Fruit fly (Drosophila melanogaster) whole organism, embryonic: ENCODE results near the gene eIF3i.

ENCODE experiments used
- Ada2b ChIP-seq: fragments of 200-800 bp; sonication (Bioruptor generic); IDR thresholded peaks from 2 replicates; pipeline ENCODE4 v1.3.6; 2022; ENCODE audit warnings: missing biosample characterization, missing genetic modification characterization
- Atf3 ChIP-seq: fragments of 200-800 bp; sonication (Bioruptor generic); optimal IDR thresholded peaks from 3 replicates; lab custom pipeline; 2016; ENCODE audit warnings: missing biosample characterization, missing genetic modification characterization
- B-H1 ChIP-seq: fragments of 200-800 bp; sonication (Bioruptor generic); IDR thresholded peaks from 3 replicates; pipeline ENCODE4 v1.3.6; 2022; ENCODE audit warnings: missing biosample characterization, missing genetic modification characterization
- CG10366 ChIP-seq: fragments of 200-800 bp; sonication (Bioruptor generic); IDR thresholded peaks from 2 replicates; pipeline ENCODE4 v1.3.6; 2022; ENCODE audit warnings: missing biosample characterization, missing genetic modification characterization
- CG10431 ChIP-seq: fragments of 200-800 bp; sonication (Bioruptor generic); optimal IDR thresholded peaks from 3 replicates; lab custom pipeline; 2018; ENCODE audit warnings: missing biosample characterization, mild to moderate bottlenecking, missing genetic modification characterization
- CG11085 ChIP-seq: fragments of 200-800 bp; sonication (Bioruptor generic); IDR thresholded peaks from 2 replicates; pipeline ENCODE4 v1.3.6; 2022; ENCODE audit warnings: missing biosample characterization, missing genetic modification characterization
- CG11247 ChIP-seq: fragments of 200-800 bp; sonication (Bioruptor generic); IDR thresholded peaks from 2 replicates; pipeline ENCODE4 v1.3.6; 2022; ENCODE audit warnings: missing biosample characterization, missing genetic modification characterization
- CG11723 ChIP-seq: fragments of 200-800 bp; sonication (Bioruptor generic); optimal IDR thresholded peaks from 2 replicates; lab custom pipeline; 2017; ENCODE audit warnings: missing biosample characterization, mild to moderate bottlenecking, missing genetic modification characterization
- CG12769 ChIP-seq: fragments of 200-800 bp; sonication (Bioruptor generic); optimal IDR thresholded peaks from 2 replicates; lab custom pipeline; 2019; ENCODE audit warnings: missing biosample characterization, mild to moderate bottlenecking, missing genetic modification characterization, moderate library complexity
- CG15269 ChIP-seq: fragments of 200-800 bp; sonication (Bioruptor generic); optimal IDR thresholded peaks from 2 replicates; lab custom pipeline; 2018; ENCODE audit warnings: missing biosample characterization, mild to moderate bottlenecking, missing genetic modification characterization, moderate library complexity
- CG15601 ChIP-seq: fragments of 200-800 bp; sonication (Bioruptor generic); optimal IDR thresholded peaks from 3 replicates; lab custom pipeline; 2019; ENCODE audit warnings: missing biosample characterization, mild to moderate bottlenecking, missing genetic modification characterization, moderate library complexity
- CG17186 ChIP-seq: fragments of 200-800 bp; sonication (Bioruptor generic); optimal IDR thresholded peaks from 3 replicates; lab custom pipeline; 2017; ENCODE audit warnings: missing biosample characterization, missing genetic modification reagents, missing genetic modification characterization
- CG17359 ChIP-seq: fragments of 200-800 bp; sonication (Bioruptor generic); optimal IDR thresholded peaks from 3 replicates; lab custom pipeline; 2018; ENCODE audit warnings: missing biosample characterization, mild to moderate bottlenecking, missing genetic modification characterization, moderate library complexity
- CG18764 ChIP-seq: fragments of 200-800 bp; sonication (Bioruptor generic); optimal IDR thresholded peaks from 3 replicates; lab custom pipeline; 2016; ENCODE audit warnings: missing biosample characterization, missing genetic modification characterization
- CG3065 ChIP-seq: fragments of 200-800 bp; sonication (Bioruptor generic); optimal IDR thresholded peaks from 2 replicates; lab custom pipeline; 2016; ENCODE audit warnings: missing biosample characterization, missing genetic modification characterization
- CG34224 ChIP-seq: fragments of 200-800 bp; sonication (Bioruptor generic); IDR thresholded peaks from 3 replicates; pipeline ENCODE4 v1.3.6; 2022; ENCODE audit warnings: missing biosample characterization, missing genetic modification characterization; ENCODE audit not compliant: partially characterized antibody
- CG4707 ChIP-seq: fragments of 200-800 bp; sonication (Bioruptor generic); optimal IDR thresholded peaks from 2 replicates; lab custom pipeline; 2018; ENCODE audit warnings: missing biosample characterization, mild to moderate bottlenecking, missing genetic modification characterization, moderate library complexity
- CG6272 ChIP-seq: fragments of 200-800 bp; sonication (Bioruptor generic); IDR thresholded peaks from 2 replicates; pipeline ENCODE4 v1.3.6; 2022; ENCODE audit warnings: missing biosample characterization, missing genetic modification characterization
- CG7786 ChIP-seq: fragments of 200-800 bp; sonication (Bioruptor generic); optimal IDR thresholded peaks from 2 replicates; lab custom pipeline; 2016; ENCODE audit warnings: missing biosample characterization, missing genetic modification characterization
- CG8281 ChIP-seq: fragments of 200-800 bp; sonication (Bioruptor generic); optimal IDR thresholded peaks from 2 replicates; lab custom pipeline; 2018; ENCODE audit warnings: missing biosample characterization, mild to moderate bottlenecking, missing genetic modification characterization, moderate library complexity
- CG8388 ChIP-seq: fragments of 200-800 bp; sonication (Bioruptor generic); optimal IDR thresholded peaks from 2 replicates; lab custom pipeline; 2019; ENCODE audit warnings: missing biosample characterization, mild to moderate bottlenecking, missing genetic modification characterization, moderate library complexity
- CG9437 ChIP-seq: fragments of 200-800 bp; sonication (Bioruptor generic); optimal IDR thresholded peaks from 2 replicates; lab custom pipeline; 2018; ENCODE audit warnings: missing biosample characterization, mild to moderate bottlenecking, missing genetic modification characterization
- CG9876 ChIP-seq: fragments of 200-800 bp; sonication (Bioruptor generic); optimal IDR thresholded peaks from 2 replicates; lab custom pipeline; 2016; ENCODE audit warnings: missing biosample characterization, missing genetic modification characterization
- Drgx ChIP-seq: fragments of 200-800 bp; sonication (Bioruptor generic); IDR thresholded peaks from 2 replicates; pipeline ENCODE4 v1.3.6; 2022; ENCODE audit warnings: missing biosample characterization, missing genetic modification characterization
- Fer2 ChIP-seq: fragments of 200-800 bp; sonication (Bioruptor generic); optimal IDR thresholded peaks from 2 replicates; lab custom pipeline; 2018; ENCODE audit warnings: missing biosample characterization, mild to moderate bottlenecking, missing genetic modification characterization, moderate library complexity
- HmgZ ChIP-seq: fragments of 200-800 bp; sonication (Bioruptor generic); optimal IDR thresholded peaks from 2 replicates; lab custom pipeline; 2018; ENCODE audit warnings: missing biosample characterization, mild to moderate bottlenecking, missing genetic modification characterization
- Hsf ChIP-seq: fragments of 200-800 bp; sonication (Bioruptor generic); optimal IDR thresholded peaks from 3 replicates; lab custom pipeline; 2016; ENCODE audit warnings: missing biosample characterization, missing genetic modification characterization
- Lhr ChIP-seq: fragments of 200-800 bp; sonication (Bioruptor generic); optimal IDR thresholded peaks from 3 replicates; lab custom pipeline; 2017; ENCODE audit warnings: mild to moderate bottlenecking, missing biosample characterization, missing genetic modification reagents, missing genetic modification characterization
- Lim3 ChIP-seq: fragments of 200-800 bp; sonication (Bioruptor generic); IDR thresholded peaks from 2 replicates; pipeline ENCODE4 v1.3.6; 2022; ENCODE audit warnings: missing biosample characterization, missing genetic modification characterization
- NK7.1 ChIP-seq: fragments of 200-800 bp; sonication (Bioruptor generic); optimal IDR thresholded peaks from 3 replicates; lab custom pipeline; 2016; ENCODE audit warnings: missing biosample characterization, missing genetic modification characterization
- Neu2 ChIP-seq: fragments of 200-800 bp; sonication (Bioruptor generic); optimal IDR thresholded peaks from 3 replicates; lab custom pipeline; 2016; ENCODE audit warnings: missing biosample characterization, missing genetic modification characterization, borderline replicate concordance
- Rfx ChIP-seq: fragments of 200-800 bp; sonication (Bioruptor generic); IDR thresholded peaks from 2 replicates; pipeline ENCODE4 v1.3.6; 2022; ENCODE audit warnings: missing biosample characterization, missing genetic modification characterization
- Rx ChIP-seq: fragments of 200-800 bp; sonication (Bioruptor generic); IDR thresholded peaks from 2 replicates; pipeline ENCODE4 v1.3.6; 2022; ENCODE audit warnings: missing biosample characterization, missing genetic modification characterization
- ash1 ChIP-seq: fragments of 200-800 bp; sonication (Bioruptor generic); optimal IDR thresholded peaks from 2 replicates; lab custom pipeline; 2018; ENCODE audit warnings: missing biosample characterization, mild to moderate bottlenecking, missing genetic modification characterization
- cas ChIP-seq: fragments of 200-800 bp; sonication (Bioruptor generic); IDR thresholded peaks from 2 replicates; pipeline ENCODE4 v1.3.6; 2022; ENCODE audit warnings: missing biosample characterization, missing genetic modification characterization
- chinmo ChIP-seq: fragments of 200-800 bp; sonication (Bioruptor generic); IDR thresholded peaks from 4 replicates; pipeline ENCODE4 v1.3.6; 2022; ENCODE audit warnings: missing biosample characterization, missing genetic modification characterization; ENCODE audit not compliant: partially characterized antibody
- dmrt11E ChIP-seq: fragments of 200-800 bp; sonication (Bioruptor generic); optimal IDR thresholded peaks from 3 replicates; lab custom pipeline; 2018; ENCODE audit warnings: missing biosample characterization, mild to moderate bottlenecking, missing genetic modification characterization, moderate library complexity
- en ChIP-seq: fragments of 200-800 bp; sonication (Bioruptor generic); optimal IDR thresholded peaks from 2 replicates; lab custom pipeline; 2016; ENCODE audit warnings: missing biosample characterization, missing genetic modification characterization
- exex ChIP-seq: fragments of 200-800 bp; sonication (Bioruptor generic); optimal IDR thresholded peaks from 4 replicates; lab custom pipeline; 2018; ENCODE audit warnings: missing biosample characterization, mild to moderate bottlenecking, missing genetic modification characterization, moderate library complexity
- fd3F ChIP-seq: fragments of 200-800 bp; sonication (Bioruptor generic); optimal IDR thresholded peaks from 2 replicates; lab custom pipeline; 2018; ENCODE audit warnings: missing biosample characterization, mild to moderate bottlenecking, missing genetic modification characterization, moderate library complexity
- gce ChIP-seq: fragments of 200-800 bp; sonication (Bioruptor generic); IDR thresholded peaks from 3 replicates; pipeline ENCODE4 v1.3.6; 2022; ENCODE audit warnings: missing biosample characterization, missing genetic modification characterization
- gcm ChIP-seq: fragments of 200-800 bp; sonication (Bioruptor generic); optimal IDR thresholded peaks from 2 replicates; lab custom pipeline; 2019; ENCODE audit warnings: missing biosample characterization, mild to moderate bottlenecking, missing genetic modification characterization, moderate library complexity
- lilli ChIP-seq: fragments of 200-800 bp; sonication (Bioruptor generic); optimal IDR thresholded peaks from 3 replicates; lab custom pipeline; 2016; ENCODE audit warnings: missing biosample characterization, missing genetic modification characterization
- luna ChIP-seq: fragments of 200-800 bp; sonication (Bioruptor generic); optimal IDR thresholded peaks from 2 replicates; lab custom pipeline; 2016; ENCODE audit warnings: missing biosample characterization, missing genetic modification characterization
- scrt ChIP-seq: fragments of 200-800 bp; sonication (Bioruptor generic); optimal IDR thresholded peaks from 2 replicates; lab custom pipeline; 2018; ENCODE audit warnings: missing biosample characterization, mild to moderate bottlenecking, missing genetic modification characterization, moderate library complexity
- sd ChIP-seq: fragments of 200-800 bp; sonication (Bioruptor generic); optimal IDR thresholded peaks from 3 replicates; lab custom pipeline; 2018; ENCODE audit warnings: missing biosample characterization, mild to moderate bottlenecking, missing genetic modification characterization, moderate library complexity
- slou ChIP-seq: fragments of 200-800 bp; sonication (Bioruptor generic); optimal IDR thresholded peaks from 3 replicates; lab custom pipeline; 2016; ENCODE audit warnings: missing biosample characterization, missing genetic modification characterization
- trem ChIP-seq: fragments of 200-800 bp; optimal IDR thresholded peaks from 3 replicates; lab custom pipeline; 2019; ENCODE audit warnings: missing biosample characterization, mild to moderate bottlenecking, missing genetic modification characterization, moderate library complexity
- tx ChIP-seq: fragments of 200-800 bp; sonication (Bioruptor generic); optimal IDR thresholded peaks from 2 replicates; lab custom pipeline; 2016; ENCODE audit warnings: missing biosample characterization, missing genetic modification characterization
- wdn ChIP-seq: fragments of 200-800 bp; sonication (Bioruptor generic); IDR thresholded peaks from 2 replicates; pipeline ENCODE4 v1.3.6; 2022; ENCODE audit warnings: missing biosample characterization, missing genetic modification characterization
- zen2 ChIP-seq: fragments of 200-800 bp; sonication (Bioruptor generic); IDR thresholded peaks from 3 replicates; pipeline ENCODE4 v1.3.6; 2022; ENCODE audit warnings: missing biosample characterization, missing genetic modification characterization; ENCODE audit not compliant: partially characterized antibody
- zfh1 ChIP-seq: fragments of 200-800 bp; sonication (Bioruptor generic); IDR thresholded peaks from 3 replicates; pipeline ENCODE4 v1.3.6; 2022; ENCODE audit warnings: missing biosample characterization, missing genetic modification characterization

eIF3i gene

DNA sequence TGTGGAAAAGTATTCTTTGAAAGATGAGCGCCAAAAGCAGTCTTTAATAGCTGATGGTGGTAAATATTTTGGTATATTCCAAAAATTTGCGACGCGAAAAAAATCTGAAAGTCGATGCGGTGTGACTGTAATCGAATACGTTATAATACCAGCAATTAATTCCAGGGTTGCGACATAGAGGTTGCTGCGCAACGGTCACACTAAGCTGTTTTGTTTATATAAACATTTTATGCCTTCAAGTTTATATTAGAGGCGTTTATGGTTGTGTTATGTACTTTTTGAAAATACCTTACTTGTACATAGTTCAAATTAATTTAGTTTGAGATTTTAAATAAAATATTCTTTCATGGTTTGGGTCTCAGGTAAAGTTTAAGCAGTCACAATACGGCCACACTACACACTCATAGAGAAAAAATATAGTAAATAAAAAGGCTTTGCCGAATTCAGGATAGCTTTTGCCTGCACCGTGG lies 3.8 kb upstream of the eIF3i start, which contains the start of gene CG14043 (continued):
- no peak for TF ChIP-seq CG8388 (GFP tag; lab: Kevin White, UChicago)
- no peak for TF ChIP-seq CG4707
- TF ChIP-seq zfh1 (GFP tag; lab: Robert Waterston, UW): no peak
- TF ChIP-seq Fer2 (tag; lab: Kevin White, UChicago): no peak
- no peak for TF ChIP-seq Rfx
- TF ChIP-seq NK7.1 (GFP tag; lab: Kevin White, UChicago): no peak
- peak; percentile 62 for TF ChIP-seq CG17186 (GFP tag; lab: Kevin White, UChicago)
- peak; percentile 51 for TF ChIP-seq CG15601 (tag; lab: Kevin White, UChicago)
- TF ChIP-seq CG11723: no peak
- TF ChIP-seq CG11247 (GFP tag; lab: Robert Waterston, UW): no peak
- TF ChIP-seq CG11085 (GFP tag; lab: Robert Waterston, UW): no peak
- no peak for TF ChIP-seq Lim3 (GFP tag; lab: Robert Waterston, UW)
- no peak for TF ChIP-seq Drgx
- TF ChIP-seq Atf3 (GFP tag; lab: Kevin White, UChicago): no peak
- TF ChIP-seq HmgZ (tag; lab: Kevin White, UChicago): peak; percentile 50
- no peak for TF ChIP-seq fd3F (GFP tag; lab: Kevin White, UChicago)
- no peak for TF ChIP-seq zen2
- no peak for TF ChIP-seq CG3065 (GFP tag; lab: Kevin White, UChicago)
- TF ChIP-seq B-H1 (GFP tag; lab: Robert Waterston, UW): no peak
- TF ChIP-seq tx (GFP tag; lab: Kevin White, UChicago): no peak
- no peak for TF ChIP-seq ash1
- peak; percentile 40 for TF ChIP-seq CG7786 (GFP tag; lab: Kevin White, UChicago)
- TF ChIP-seq CG12769 (tag; lab: Kevin White, UChicago): no peak
- no peak for TF ChIP-seq gce (GFP tag; lab: Robert Waterston, UW)
- no peak for TF ChIP-seq wdn (GFP tag; lab: Robert Waterston, UW)
- no peak for TF ChIP-seq gcm (GFP tag; lab: Kevin White, UChicago)
- peak; percentile 61 for TF ChIP-seq slou
- no peak for TF ChIP-seq CG6272 (GFP tag; lab: Robert Waterston, UW)
- TF ChIP-seq CG15269: no peak
- no peak for TF ChIP-seq CG10366 (GFP tag; lab: Robert Waterston, UW)
- no peak for TF ChIP-seq chinmo (GFP tag; lab: Robert Waterston, UW)
- TF ChIP-seq trem (tag; lab: Kevin White, UChicago): peak; percentile 86
- peak; percentile 71 for TF ChIP-seq sd
- TF ChIP-seq lilli: peak; percentile 33
- no peak for TF ChIP-seq CG8281 (tag; lab: Kevin White, UChicago)
- no peak for TF ChIP-seq CG18764 (GFP tag; lab: Kevin White, UChicago)
- no peak for TF ChIP-seq dmrt11E
- no peak for TF ChIP-seq CG9876 (GFP tag; lab: Kevin White, UChicago)
- TF ChIP-seq Hsf (GFP tag; lab: Kevin White, UChicago): peak; percentile 48
- TF ChIP-seq exex (tag; lab: Kevin White, UChicago): no peak
- peak; percentile 4 for TF ChIP-seq Neu2 (GFP tag; lab: Kevin White, UChicago)
- no peak for TF ChIP-seq Rx (GFP tag; lab: Robert Waterston, UW)
- no peak for TF ChIP-seq CG10431
- no peak for TF ChIP-seq luna (GFP tag; lab: Kevin White, UChicago)
- no peak for TF ChIP-seq cas
- no peak for TF ChIP-seq scrt (GFP tag; lab: Kevin White, UChicago)
- peak; percentile 85 for TF ChIP-seq Lhr (GFP tag; lab: Kevin White, UChicago)
- TF ChIP-seq CG34224 (GFP tag; lab: Robert Waterston, UW): no peak
- peak; percentile 10 for TF ChIP-seq CG17359 (tag; lab: Kevin White, UChicago)
- no peak for TF ChIP-seq Ada2b (GFP tag; lab: Robert Waterston, UW)
- TF ChIP-seq en (GFP tag; lab: Kevin White, UChicago): no peak
- TF ChIP-seq CG9437 (GFP tag; lab: Kevin White, UChicago): no peak
